Worm (Caenorhabditis elegans) whole organism, young adult: ENCODE measurements around the gene F26A1.3.

ENCODE experiments used
- C06A6.2 ChIP-seq: fragments of 200-800 bp; sonication (Bioruptor generic); conservative IDR thresholded peaks from 2 replicates; pipeline ENCODE4 v1.3.6; 2022; ENCODE audit warnings: missing genetic modification characterization, missing compliant biosample characterization
- F57A8.1 ChIP-seq: fragments of 200-800 bp; sonication (Bioruptor generic); optimal IDR thresholded peaks from 2 replicates; lab custom pipeline; 2018; ENCODE audit warnings: mild to moderate bottlenecking, missing genetic modification characterization, moderate library complexity, missing compliant biosample characterization
- ztf-6 ChIP-seq: fragments of 200-800 bp; sonication (Bioruptor generic); IDR thresholded peaks from 2 replicates; pipeline ENCODE4 v1.3.6; 2022; ENCODE audit warnings: missing genetic modification reagents, missing genetic modification characterization, missing compliant biosample characterization

DNA sequence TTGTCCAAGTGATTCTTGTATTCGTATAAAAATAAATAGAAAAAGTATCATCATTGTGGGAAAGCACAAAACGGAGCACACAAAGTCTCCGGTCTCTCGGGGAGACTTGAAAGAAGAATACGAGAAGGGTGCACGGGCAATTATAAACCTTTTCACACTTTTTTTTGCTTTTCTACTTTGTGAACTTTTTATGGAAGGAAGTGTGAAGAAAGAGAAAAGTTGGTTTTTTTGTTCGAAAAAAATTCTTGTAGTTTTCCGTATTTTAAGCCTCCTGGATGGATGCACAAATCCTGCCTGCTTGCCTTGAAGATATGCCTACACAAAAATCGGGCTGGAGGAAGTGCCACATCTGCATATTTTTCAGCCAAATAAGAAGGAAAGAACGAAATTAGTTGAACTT, 48.7 kb upstream of the F26A1.3 start, which contains the start of gene B0393.7:
- TF ChIP-seq ztf-6 (no peak), F57A8.1 (GFP tag; lab: Kevin White, UChicago) (no peak), C06A6.2 (GFP tag; lab: Robert Waterston, UW) (no peak)
